Fruit fly (Drosophila melanogaster) whole organism, embryonic: Measurements from ENCODE around the gene Fpgs1.
A peak's percentile ranks its signal among the peaks of the same experiment; 100 is the strongest.

Experiments
- Bteb2 ChIP-seq: fragments of 200-800 bp; sonication (Bioruptor generic); optimal IDR thresholded peaks from 2 replicates; lab custom pipeline; 2016; ENCODE audit warnings: missing biosample characterization, missing genetic modification characterization
- CG10274 ChIP-seq: fragments of 200-800 bp; sonication (Bioruptor generic); optimal IDR thresholded peaks from 3 replicates; lab custom pipeline; 2017; ENCODE audit warnings: missing biosample characterization, mild to moderate bottlenecking, missing genetic modification characterization
- CG10431 ChIP-seq: fragments of 200-800 bp; sonication (Bioruptor generic); optimal IDR thresholded peaks from 3 replicates; lab custom pipeline; 2018; ENCODE audit warnings: missing biosample characterization, mild to moderate bottlenecking, missing genetic modification characterization
- CG12942 ChIP-seq: fragments of 200-800 bp; sonication (Bioruptor generic); optimal IDR thresholded peaks from 3 replicates; lab custom pipeline; 2016; ENCODE audit warnings: missing biosample characterization, missing genetic modification characterization
- CG13287 ChIP-seq: fragments of 200-800 bp; sonication (Bioruptor generic); IDR thresholded peaks from 2 replicates; pipeline ENCODE4 v1.3.6; 2022; ENCODE audit warnings: missing biosample characterization, missing genetic modification characterization; ENCODE audit not compliant: partially characterized antibody
- CG14860 ChIP-seq: fragments of 200-800 bp; sonication (Bioruptor generic); IDR thresholded peaks from 3 replicates; pipeline ENCODE4 v1.3.6; 2022; ENCODE audit warnings: missing biosample characterization, missing genetic modification characterization; ENCODE audit not compliant: partially characterized antibody
- CG15514 ChIP-seq: fragments of 200-800 bp; sonication (Bioruptor generic); optimal IDR thresholded peaks from 3 replicates; lab custom pipeline; 2017; ENCODE audit warnings: missing biosample characterization, missing genetic modification characterization, mild to moderate bottlenecking, moderate library complexity, missing genetic modification reagents
- CG1602 ChIP-seq: fragments of 200-800 bp; sonication (Bioruptor generic); optimal IDR thresholded peaks from 3 replicates; lab custom pipeline; 2016; ENCODE audit warnings: missing biosample characterization, missing genetic modification characterization
- CG1603 ChIP-seq: fragments of 200-800 bp; sonication (Bioruptor generic); optimal IDR thresholded peaks from 2 replicates; lab custom pipeline; 2019; ENCODE audit warnings: missing biosample characterization, mild to moderate bottlenecking, missing genetic modification characterization, moderate library complexity
- CG16815 ChIP-seq: fragments of 200-800 bp; sonication (Bioruptor generic); optimal IDR thresholded peaks from 3 replicates; lab custom pipeline; 2017; ENCODE audit warnings: missing biosample characterization, mild to moderate bottlenecking, missing genetic modification characterization
- CG17912 ChIP-seq: fragments of 200-800 bp; sonication (Bioruptor generic); optimal IDR thresholded peaks from 2 replicates; lab custom pipeline; 2018; ENCODE audit warnings: missing biosample characterization, mild to moderate bottlenecking, missing genetic modification characterization
- CG2129 ChIP-seq: fragments of 200-800 bp; sonication (Bioruptor generic); IDR thresholded peaks from 2 replicates; pipeline ENCODE4 v1.3.6; 2022; ENCODE audit warnings: missing biosample characterization, missing genetic modification characterization; ENCODE audit not compliant: partially characterized antibody
- CG2199 ChIP-seq: fragments of 200-800 bp; sonication (Bioruptor generic); IDR thresholded peaks from 3 replicates; pipeline ENCODE4 v1.3.6; 2022; ENCODE audit warnings: missing biosample characterization, missing genetic modification characterization
- CG3163 ChIP-seq: fragments of 200-800 bp; sonication (Bioruptor generic); optimal IDR thresholded peaks from 3 replicates; lab custom pipeline; 2016; ENCODE audit warnings: missing biosample characterization, missing genetic modification characterization
- CG4617 ChIP-seq: fragments of 200-800 bp; sonication (Bioruptor generic); optimal IDR thresholded peaks from 3 replicates; lab custom pipeline; 2016; ENCODE audit warnings: missing biosample characterization, missing genetic modification characterization, borderline replicate concordance
- CG6683 ChIP-seq: fragments of 200-800 bp; sonication (Bioruptor generic); optimal IDR thresholded peaks from 2 replicates; lab custom pipeline; 2017; ENCODE audit warnings: missing biosample characterization, mild to moderate bottlenecking, missing genetic modification characterization, missing genetic modification reagents
- CG6854 ChIP-seq: fragments of 200-800 bp; sonication (Bioruptor generic); optimal IDR thresholded peaks from 3 replicates; lab custom pipeline; 2017; ENCODE audit warnings: missing biosample characterization, mild to moderate bottlenecking, missing genetic modification characterization
- CG7745 ChIP-seq: fragments of 200-800 bp; sonication (Bioruptor generic); optimal IDR thresholded peaks from 2 replicates; lab custom pipeline; 2018; ENCODE audit warnings: missing biosample characterization, mild to moderate bottlenecking, missing genetic modification characterization, moderate library complexity
- CG8765 ChIP-seq: fragments of 200-800 bp; sonication (Bioruptor generic); IDR thresholded peaks from 2 replicates; pipeline ENCODE4 v1.3.6; 2022; ENCODE audit warnings: missing biosample characterization, missing genetic modification characterization
- CG8944 ChIP-seq: fragments of 200-800 bp; sonication (Bioruptor generic); optimal IDR thresholded peaks from 3 replicates; lab custom pipeline; 2016; ENCODE audit warnings: missing biosample characterization, missing genetic modification characterization
- CG9932 ChIP-seq: fragments of 200-800 bp; sonication (Bioruptor generic); IDR thresholded peaks from 2 replicates; pipeline ENCODE4 v1.3.6; 2022; ENCODE audit warnings: missing biosample characterization, missing genetic modification characterization
- Camta ChIP-seq: fragments of 200-800 bp; sonication (Bioruptor generic); optimal IDR thresholded peaks from 2 replicates; lab custom pipeline; 2016; ENCODE audit warnings: missing biosample characterization, missing genetic modification characterization
- CoRest ChIP-seq: fragments of 200-800 bp; sonication (Bioruptor generic); optimal IDR thresholded peaks from 3 replicates; lab custom pipeline; 2018; ENCODE audit warnings: missing biosample characterization, mild to moderate bottlenecking, missing genetic modification characterization, moderate library complexity
- E2f1 ChIP-seq: fragments of 200-800 bp; sonication (Bioruptor generic); IDR thresholded peaks from 2 replicates; pipeline ENCODE4 v1.3.6; 2022; ENCODE audit warnings: missing biosample characterization, missing genetic modification characterization
- GATAe ChIP-seq: fragments of 200-800 bp; sonication (Bioruptor generic); conservative IDR thresholded peaks from 2 replicates; pipeline ENCODE4 v1.3.6; 2022; ENCODE audit warnings: missing biosample characterization, missing genetic modification characterization
- H2.0 ChIP-seq: fragments of 200-800 bp; sonication (Bioruptor generic); IDR thresholded peaks from 2 replicates; pipeline ENCODE4 v1.3.6; 2022; ENCODE audit warnings: missing biosample characterization, missing genetic modification characterization
- Hmx ChIP-seq: fragments of 200-800 bp; sonication (Bioruptor generic); optimal IDR thresholded peaks from 2 replicates; lab custom pipeline; 2016; ENCODE audit warnings: missing biosample characterization, missing genetic modification characterization
- Mad ChIP-seq: fragments of 200-800 bp; sonication (Bioruptor generic); optimal IDR thresholded peaks from 2 replicates; lab custom pipeline; 2016; ENCODE audit warnings: missing biosample characterization, missing genetic modification characterization
- Poxn ChIP-seq: fragments of 200-800 bp; sonication (Bioruptor generic); IDR thresholded peaks from 2 replicates; pipeline ENCODE4 v1.3.6; 2022; ENCODE audit warnings: missing biosample characterization, missing genetic modification characterization
- Six4 ChIP-seq: fragments of 200-800 bp; sonication (Bioruptor generic); optimal IDR thresholded peaks from 2 replicates; lab custom pipeline; 2016; ENCODE audit warnings: missing biosample characterization, missing genetic modification characterization
- Sox100B ChIP-seq: fragments of 200-800 bp; sonication (Bioruptor generic); optimal IDR thresholded peaks from 3 replicates; lab custom pipeline; 2018; ENCODE audit warnings: missing biosample characterization, mild to moderate bottlenecking, missing genetic modification characterization
- Sry-β ChIP-seq: fragments of 200-800 bp; sonication (Bioruptor generic); optimal IDR thresholded peaks from 2 replicates; lab custom pipeline; 2018; ENCODE audit warnings: missing biosample characterization, mild to moderate bottlenecking, missing genetic modification characterization, moderate library complexity
- Sry-δ ChIP-seq: fragments of 200-800 bp; sonication (Bioruptor generic); optimal IDR thresholded peaks from 2 replicates; lab custom pipeline; 2016; ENCODE audit warnings: missing biosample characterization, missing genetic modification characterization
- ac ChIP-seq: fragments of 200-800 bp; sonication (Bioruptor generic); optimal IDR thresholded peaks from 3 replicates; lab custom pipeline; 2017; ENCODE audit warnings: missing biosample characterization, mild to moderate bottlenecking, missing genetic modification characterization
- bbx ChIP-seq: fragments of 200-800 bp; sonication (Bioruptor generic); IDR thresholded peaks from 2 replicates; pipeline ENCODE4 v1.3.6; 2022; ENCODE audit warnings: missing biosample characterization, missing genetic modification characterization; ENCODE audit not compliant: partially characterized antibody
- bowl ChIP-seq: fragments of 200-800 bp; sonication (Bioruptor generic); IDR thresholded peaks from 2 replicates; pipeline ENCODE4 v1.3.6; 2022; ENCODE audit warnings: missing biosample characterization, missing genetic modification characterization
- eve ChIP-seq, 2 experiments: fragments of >200 bp; optimal IDR thresholded peaks; 2 replicates each; lab custom pipeline; 2017; ENCODE audit warnings: missing biosample characterization in 2 of 2, missing genetic modification characterization in 2 of 2
- hth ChIP-seq: fragments of >200 bp; optimal IDR thresholded peaks from 2 replicates; lab custom pipeline; 2017; ENCODE audit warnings: inconsistent platforms
- jumu ChIP-seq: fragments of 200-800 bp; sonication (Bioruptor generic); optimal IDR thresholded peaks from 3 replicates; lab custom pipeline; 2016; ENCODE audit warnings: missing biosample characterization, missing genetic modification characterization
- lab ChIP-seq: fragments of 200-800 bp; sonication (Bioruptor generic); optimal IDR thresholded peaks from 3 replicates; lab custom pipeline; 2017; ENCODE audit warnings: missing biosample characterization, missing genetic modification characterization, mild to moderate bottlenecking, moderate library complexity, missing genetic modification reagents
- pzg ChIP-seq: fragments of 200-800 bp; sonication (Bioruptor generic); optimal IDR thresholded peaks from 3 replicates; lab custom pipeline; 2018; ENCODE audit warnings: missing biosample characterization, mild to moderate bottlenecking, missing genetic modification characterization, moderate library complexity
- ro ChIP-seq: fragments of 200-800 bp; sonication (Bioruptor generic); IDR thresholded peaks from 2 replicates; pipeline ENCODE4 v1.3.6; 2022; ENCODE audit warnings: missing biosample characterization, missing genetic modification characterization
- salm ChIP-seq: fragments of 200-800 bp; sonication (Bioruptor generic); optimal IDR thresholded peaks from 2 replicates; lab custom pipeline; 2018; ENCODE audit warnings: missing biosample characterization, mild to moderate bottlenecking, missing genetic modification characterization
- sc ChIP-seq, 3 experiments: fragments of >200 bp in 2 of 3; fragments of 200-800 bp in 1 of 3; sonication (Bioruptor generic) in 1 of 3; optimal IDR thresholded peaks; 2 replicates in 2 of 3; 3 replicates in 1 of 3; lab custom pipeline; 2017; ENCODE audit warnings: mild to moderate bottlenecking in 1 of 3, missing biosample characterization in 1 of 3, missing genetic modification characterization in 1 of 3, missing genetic modification reagents in 1 of 3
- tna ChIP-seq: fragments of 200-800 bp; sonication (Bioruptor generic); IDR thresholded peaks from 2 replicates; pipeline ENCODE4 v1.3.6; 2022; ENCODE audit warnings: missing biosample characterization, missing genetic modification characterization; ENCODE audit not compliant: partially characterized antibody
- usp ChIP-seq: fragments of >200 bp; optimal IDR thresholded peaks from 2 replicates; lab custom pipeline; 2017; ENCODE audit warnings: missing biosample characterization, missing genetic modification characterization
- zen2 ChIP-seq: fragments of 200-800 bp; sonication (Bioruptor generic); IDR thresholded peaks from 3 replicates; pipeline ENCODE4 v1.3.6; 2022; ENCODE audit warnings: missing biosample characterization, missing genetic modification characterization; ENCODE audit not compliant: partially characterized antibody
- zfh2 ChIP-seq: fragments of 200-800 bp; sonication (Bioruptor generic); optimal IDR thresholded peaks from 2 replicates; lab custom pipeline; 2016; ENCODE audit warnings: missing biosample characterization, missing genetic modification characterization

Gene Fpgs1

dm6 chrX:12591223-12592120 lies 20.2 kb upstream of the Fpgs1 start (continued):
- TF ChIP-seq bbx (GFP tag; lab: Robert Waterston, UW) (no peak), CG10431 (GFP tag; lab: Kevin White, UChicago) (peak; percentile 25), CG16815 (GFP tag; lab: Kevin White, UChicago) (peak; percentile 50), CG7745 (no peak), jumu (GFP tag; lab: Kevin White, UChicago) (peak; percentile 35), eve (GFP tag; optimal IDR thresholded peaks at IDR 0.05; lab: Kevin White, UChicago) (no peak), CG15514 (GFP tag; lab: Kevin White, UChicago) (no peak), E2f1 (GFP tag; lab: Robert Waterston, UW) (no peak), Sry-δ (GFP tag; lab: Kevin White, UChicago) (no peak), CG6683 (no peak), CG6854 (peak; percentile 36), zen2 (GFP tag; lab: Robert Waterston, UW) (no peak), GATAe (GFP tag; lab: Robert Waterston, UW) (no peak), CoRest (tag; lab: Kevin White, UChicago) (peak; percentile 65), CG12942 (peak; percentile 26), CG2199 (GFP tag; lab: Robert Waterston, UW) (no peak), Camta (peak; percentile 23), ro (no peak), usp (GFP tag; lab: Kevin White, UChicago) (no peak), tna (GFP tag; lab: Robert Waterston, UW) (no peak), Bteb2 (GFP tag; lab: Kevin White, UChicago) (peak; percentile 31), Sox100B (GFP tag; lab: Kevin White, UChicago) (peak; percentile 77), CG14860 (GFP tag; lab: Robert Waterston, UW) (no peak), Poxn (GFP tag; lab: Robert Waterston, UW) (no peak), ac (no peak), CG10274 (GFP tag; lab: Kevin White, UChicago) (peak; percentile 44), bowl (no peak), Mad (GFP tag; lab: Kevin White, UChicago) (no peak), H2.0 (GFP tag; lab: Robert Waterston, UW) (no peak), CG9932 (GFP tag; lab: Robert Waterston, UW) (no peak), CG4617 (GFP tag; lab: Kevin White, UChicago) (peak; percentile 74), zfh2 (GFP tag; lab: Kevin White, UChicago) (peak; percentile 4), Hmx (no peak), CG17912 (GFP tag; lab: Kevin White, UChicago) (no peak), CG13287 (GFP tag; lab: Robert Waterston, UW) (0 out of 2 replicates have a peak, but pooled peaks have one; percentile 4), CG1602 (GFP tag; lab: Kevin White, UChicago) (peak; percentile 22), CG1603 (peak; percentile 46), salm (no peak), Sry-β (GFP tag; lab: Kevin White, UChicago) (peak; percentile 2), Six4 (GFP tag; lab: Kevin White, UChicago) (peak; percentile 67), CG8765 (GFP tag; lab: Robert Waterston, UW) (no peak), lab (GFP tag; lab: Kevin White, UChicago) (peak; percentile 28), sc (optimal IDR thresholded peaks at IDR 0.05; lab: Kevin White, UChicago) (no peak), sc (GFP tag; optimal IDR thresholded peaks at IDR 0.05; lab: Kevin White, UChicago) (peak; percentile 35), hth (no peak), CG8944 (GFP tag; lab: Kevin White, UChicago) (peak; percentile 40), CG3163 (GFP tag; lab: Kevin White, UChicago) (peak; percentile 40), CG2129 (GFP tag; lab: Robert Waterston, UW) (no peak), pzg (GFP tag; lab: Kevin White, UChicago) (no peak)
